Worm (Caenorhabditis elegans): ENCODE results near the gene hex-2.

Gene hex-2

DNA sequence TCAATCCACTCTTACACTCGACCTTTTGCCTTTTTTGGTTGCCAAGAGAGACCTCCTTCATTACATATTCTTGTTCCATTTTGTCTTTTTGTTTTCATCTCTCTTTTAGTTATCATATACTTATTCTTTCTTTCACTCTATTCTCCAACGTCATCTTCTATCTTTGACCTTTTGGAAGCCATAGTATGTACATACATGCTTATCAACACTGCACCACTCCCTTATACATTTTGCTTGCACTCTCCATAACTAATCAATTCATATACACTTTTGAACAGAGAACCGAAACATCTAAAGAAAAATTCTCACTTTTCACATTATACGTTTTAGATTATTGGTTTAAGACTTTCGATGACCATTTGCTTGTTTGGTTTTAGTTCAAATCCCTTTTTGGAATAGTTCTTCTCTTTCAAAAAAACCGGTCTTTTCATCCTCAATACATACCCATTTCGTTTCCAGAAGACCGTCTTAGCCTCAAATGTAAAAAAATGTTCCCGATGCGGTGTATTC is at the start of gene hex-2:
Gene hex-2 (plus strand): TSS at position 460 of the 510 bp plus-strand sequence.
- no peak for TF ChIP-seq dao-5 (tag; optimal IDR thresholded peaks at IDR 0.05)
- TF ChIP-seq W03F9.2 (tag; optimal IDR thresholded peaks at IDR 0.05) = no peak
- TF ChIP-seq him-1 (tag; optimal IDR thresholded peaks at IDR 0.05) = no peak

DNA sequence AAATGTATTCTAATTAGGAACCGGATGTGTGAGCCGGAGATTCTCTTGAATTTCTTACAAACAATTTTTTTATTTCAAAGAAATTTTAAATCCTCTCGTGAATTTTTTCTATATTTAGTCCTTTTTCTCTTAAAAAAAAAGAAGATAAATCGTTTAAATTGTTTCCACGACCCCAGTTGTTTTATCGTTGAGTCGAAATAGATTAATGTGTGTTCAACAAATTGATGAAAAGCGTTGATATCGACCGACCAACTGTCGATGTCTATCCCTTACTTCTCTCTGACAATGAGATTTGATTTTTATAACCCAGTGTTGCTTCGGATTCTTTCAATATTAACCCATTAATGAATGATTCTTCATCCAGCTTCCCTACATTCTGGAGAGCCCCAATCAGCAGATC is 48.0 kb upstream of the hex-2 start, which contains the start of gene CD4.1:
Gene CD4.1 (plus strand): TSS at position 301 of the 400 bp plus-strand sequence.
- TF ChIP-seq W03F9.2 (tag; optimal IDR thresholded peaks at IDR 0.05) (no peak), dao-5 (tag; optimal IDR thresholded peaks at IDR 0.05) (no peak), him-1 (tag; optimal IDR thresholded peaks at IDR 0.05) (no peak)

DNA sequence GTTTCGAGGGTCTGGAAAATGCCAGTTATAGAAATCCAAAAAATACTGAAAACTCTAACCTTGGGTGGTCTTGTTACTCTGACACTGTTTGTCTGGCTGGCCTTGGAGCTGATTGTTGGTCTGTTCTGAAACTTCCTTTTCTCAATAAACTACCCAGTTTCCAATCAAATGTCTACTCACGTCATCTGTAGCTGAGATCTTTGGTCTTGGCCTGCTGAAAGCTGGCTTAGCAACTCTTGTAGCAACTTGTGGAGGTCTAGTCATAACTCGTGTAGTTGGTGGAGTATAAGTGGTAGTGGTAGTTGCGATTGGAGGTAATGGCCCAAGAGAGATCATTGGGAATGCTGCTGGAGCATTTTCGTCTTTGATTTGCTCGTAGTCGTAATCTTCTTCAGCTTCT is 44.1 kb upstream of the hex-2 start:
- TF ChIP-seq W03F9.2 (tag; optimal IDR thresholded peaks at IDR 0.05) (no peak), him-1 (tag; optimal IDR thresholded peaks at IDR 0.05) (no peak), dao-5 (tag; optimal IDR thresholded peaks at IDR 0.05) (no peak)

DNA sequence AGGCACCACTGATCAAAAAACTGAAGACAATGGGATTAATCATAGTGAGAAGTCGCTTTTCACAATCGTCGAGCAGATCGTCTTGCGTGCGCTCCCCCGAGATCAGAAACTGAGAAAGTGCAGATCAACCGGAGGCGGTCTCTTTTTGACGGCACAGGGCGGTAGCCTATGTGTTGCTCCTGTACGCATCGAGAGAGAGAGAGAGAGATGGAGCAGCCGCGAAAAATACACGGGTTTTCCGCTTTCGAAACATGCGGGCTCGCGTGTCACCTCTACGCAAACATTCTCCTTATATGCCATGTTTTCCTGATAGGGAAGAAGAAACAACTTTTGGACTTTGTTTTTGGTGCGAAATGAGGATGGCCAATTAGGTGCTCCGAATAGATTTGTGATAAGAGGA is 41.1 kb upstream of the hex-2 start, which contains the start of gene lrpc-1:
Gene lrpc-1 (minus strand): TSS at position 101 of the 400 bp plus-strand sequence.
- TF ChIP-seq him-1 (tag; optimal IDR thresholded peaks at IDR 0.05) (no peak), W03F9.2 (tag; optimal IDR thresholded peaks at IDR 0.05) (no peak), dao-5 (tag; optimal IDR thresholded peaks at IDR 0.05) (no peak)

- TF ChIP-seq W03F9.2 (tag; optimal IDR thresholded peaks at IDR 0.05) = no peak
- no peak for TF ChIP-seq dao-5 (tag; optimal IDR thresholded peaks at IDR 0.05)
- TF ChIP-seq him-1 (tag; optimal IDR thresholded peaks at IDR 0.05) = no peak
Observed at ce11 chrV:5614724-5615123, 39.5 kb upstream of the hex-2 start, which contains the start of gene M03E7.3. M03E7.3 (plus strand) TSS chrV:5615024.

DNA sequence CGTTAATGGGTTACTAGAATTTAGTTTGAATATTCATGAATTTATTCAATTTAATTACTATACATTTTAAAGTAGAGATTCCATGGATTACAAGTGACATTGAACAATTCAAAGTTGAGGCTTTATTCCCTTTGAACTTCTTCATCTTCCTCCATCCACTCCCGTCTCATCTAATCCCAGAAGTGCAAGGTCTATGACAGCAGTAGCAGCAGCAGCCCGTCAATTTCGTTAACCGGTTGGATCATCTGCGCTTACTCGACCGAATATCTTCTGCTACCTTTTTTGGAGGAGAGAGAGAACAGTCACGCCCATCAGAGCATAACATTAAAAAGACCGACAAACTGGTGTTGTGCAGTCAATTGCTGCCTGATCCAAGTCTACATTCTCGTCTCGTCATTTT is 36.9 kb upstream of the hex-2 start, which contains the start of gene M03E7.2:
Gene M03E7.2 (plus strand): TSS at position 301 of the 400 bp plus-strand sequence.
- no peak for TF ChIP-seq W03F9.2 (tag; optimal IDR thresholded peaks at IDR 0.05)
- TF ChIP-seq him-1 (tag; optimal IDR thresholded peaks at IDR 0.05) = no peak
- TF ChIP-seq dao-5 (tag; optimal IDR thresholded peaks at IDR 0.05) = no peak

DNA sequence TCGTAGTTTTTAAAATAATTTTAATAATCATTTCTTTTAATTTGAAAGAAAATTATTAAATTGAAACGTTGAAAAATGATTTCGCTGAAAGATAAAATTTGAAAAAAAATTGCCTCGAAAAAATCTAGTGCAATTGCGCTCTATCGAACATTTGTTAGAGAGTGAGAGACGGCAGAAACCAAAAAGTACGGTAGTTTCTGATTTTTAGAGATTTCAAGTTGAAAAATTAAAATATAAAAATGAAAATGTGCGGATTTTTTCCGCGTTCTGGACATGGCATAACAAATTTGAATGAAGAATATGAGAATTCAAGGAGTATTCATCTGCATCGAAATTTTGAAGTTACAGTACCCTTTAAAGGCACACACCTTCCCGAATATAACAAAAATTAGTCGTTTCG is 34.9 kb upstream of the hex-2 start:
- no peak for TF ChIP-seq dao-5 (tag; optimal IDR thresholded peaks at IDR 0.05)
- TF ChIP-seq him-1 (tag; optimal IDR thresholded peaks at IDR 0.05) = no peak
- no peak for TF ChIP-seq W03F9.2 (tag; optimal IDR thresholded peaks at IDR 0.05)

DNA sequence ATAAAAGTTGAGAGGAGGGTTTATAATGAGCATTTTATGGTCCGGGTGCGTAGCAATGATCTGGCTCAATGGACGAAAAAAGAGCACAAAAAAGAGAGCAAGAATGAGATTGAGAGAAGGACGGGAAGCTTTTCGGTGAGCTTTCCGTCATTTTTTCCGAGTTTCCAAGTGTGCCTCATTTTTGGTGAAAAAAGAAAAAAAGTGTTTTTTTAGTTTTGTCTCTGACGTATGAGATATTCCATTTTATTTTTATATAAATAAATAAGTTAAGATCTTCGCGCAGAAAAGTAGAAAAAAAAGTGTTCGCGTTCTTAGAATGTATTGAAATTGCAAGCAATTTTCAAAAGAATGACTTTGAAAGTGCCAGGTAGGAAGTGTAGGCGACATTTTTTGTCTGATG is 34.2 kb upstream of the hex-2 start, which contains the start of gene memb-2:
Gene memb-2 (minus strand): TSS at position 101 of the 400 bp plus-strand sequence.
- TF ChIP-seq dao-5 (tag; optimal IDR thresholded peaks at IDR 0.05) (no peak), him-1 (tag; optimal IDR thresholded peaks at IDR 0.05) (no peak), W03F9.2 (tag; optimal IDR thresholded peaks at IDR 0.05) (no peak)

- TF ChIP-seq dao-5 (tag; optimal IDR thresholded peaks at IDR 0.05) = no peak
- no peak for TF ChIP-seq W03F9.2 (tag; optimal IDR thresholded peaks at IDR 0.05)
- TF ChIP-seq him-1 (tag; optimal IDR thresholded peaks at IDR 0.05) = no peak
Observed at ce11 chrV:5621390-5621789, 32.9 kb upstream of the hex-2 start, which contains the start of gene M03E7.1. M03E7.1 (plus strand) TSS chrV:5621690.

DNA sequence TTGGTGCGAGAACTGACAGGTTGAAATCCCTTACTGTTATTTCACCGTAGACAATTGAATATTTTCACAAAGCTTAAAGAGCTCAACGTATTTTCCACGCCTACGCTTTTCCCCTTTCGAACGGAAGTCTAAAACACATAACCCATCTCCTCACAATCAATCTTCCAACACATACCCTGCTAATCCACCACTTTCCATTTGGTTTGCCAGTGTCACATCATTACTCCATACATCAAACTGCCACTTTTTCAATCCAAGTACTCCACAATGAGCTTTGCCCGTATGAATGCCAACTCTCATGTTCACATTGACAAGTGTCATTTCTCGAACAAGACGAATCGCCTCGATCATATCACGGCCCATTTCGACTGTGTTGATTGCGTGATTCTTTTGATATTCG is 26.2 kb upstream of the hex-2 start:
- TF ChIP-seq W03F9.2 (tag; optimal IDR thresholded peaks at IDR 0.05) (no peak), dao-5 (tag; optimal IDR thresholded peaks at IDR 0.05) (no peak), him-1 (tag; optimal IDR thresholded peaks at IDR 0.05) (no peak)

ce11 chrV:5630792-5631191 is 23.5 kb upstream of the hex-2 start, which contains the start of gene acy-4:
acy-4 (minus strand) TSS chrV:5630892.
- TF ChIP-seq dao-5 (tag; optimal IDR thresholded peaks at IDR 0.05) (no peak), him-1 (tag; optimal IDR thresholded peaks at IDR 0.05) (no peak), W03F9.2 (tag; optimal IDR thresholded peaks at IDR 0.05) (no peak)

ce11 chrV:5634445-5634844 is 19.8 kb upstream of the hex-2 start:
- no peak for TF ChIP-seq W03F9.2 (tag; optimal IDR thresholded peaks at IDR 0.05)
- TF ChIP-seq him-1 (tag; optimal IDR thresholded peaks at IDR 0.05) = no peak
- no peak for TF ChIP-seq dao-5 (tag; optimal IDR thresholded peaks at IDR 0.05)

DNA sequence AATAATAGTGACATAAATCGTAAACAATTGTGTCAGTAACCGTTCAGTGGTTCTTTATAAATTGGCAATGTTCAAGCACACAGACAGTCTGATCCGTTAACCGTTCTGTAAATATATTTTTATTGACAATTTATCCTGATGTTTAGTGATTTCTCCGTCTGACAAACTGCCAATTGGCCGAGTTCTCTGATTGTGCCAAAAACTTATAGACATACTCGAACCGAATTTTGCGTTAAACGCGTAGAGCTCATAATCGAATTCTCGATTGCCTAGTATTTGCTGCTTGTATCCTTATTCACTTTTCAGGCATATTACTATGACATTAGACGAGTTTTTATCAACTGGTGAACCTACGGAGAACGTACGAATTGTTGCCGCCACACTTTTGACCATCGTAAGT is 10.1 kb upstream of the hex-2 start, which contains the start of gene srx-117:
Gene srx-117 (plus strand): TSS at position 301 of the 400 bp plus-strand sequence.
- no peak for TF ChIP-seq him-1 (tag; optimal IDR thresholded peaks at IDR 0.05)
- no peak for TF ChIP-seq dao-5 (tag; optimal IDR thresholded peaks at IDR 0.05)
- no peak for TF ChIP-seq W03F9.2 (tag; optimal IDR thresholded peaks at IDR 0.05)

ce11 chrV:5647359-5647758 is 6.9 kb upstream of the hex-2 start, which contains the start of gene C14C11.4:
C14C11.4 (plus strand) TSS chrV:5647610.
- no peak for TF ChIP-seq dao-5 (tag; optimal IDR thresholded peaks at IDR 0.05)
- TF ChIP-seq him-1 (tag; optimal IDR thresholded peaks at IDR 0.05) = no peak
- no peak for TF ChIP-seq W03F9.2 (tag; optimal IDR thresholded peaks at IDR 0.05)

- TF ChIP-seq him-1 (tag; optimal IDR thresholded peaks at IDR 0.05) (no peak), dao-5 (tag; optimal IDR thresholded peaks at IDR 0.05) (no peak), W03F9.2 (tag; optimal IDR thresholded peaks at IDR 0.05) (no peak)
Observed at ce11 chrV:5651905-5652304, 2.3 kb upstream of the hex-2 start.
